Worm (Caenorhabditis elegans) whole organism, mixed stage, embryonic: ENCODE data around the gene C06E7.4.

Experiments used
- M03D4.4 ChIP-seq: sonication (generic microtip); optimal IDR thresholded peaks from 2 replicates; lab custom pipeline; 2017; ENCODE audit warnings: mild to moderate bottlenecking, missing genetic modification characterization, missing compliant biosample characterization
- bed-3 ChIP-seq: fragments of 200-800 bp; sonication (Bioruptor generic); optimal IDR thresholded peaks from 3 replicates; lab custom pipeline; 2018; ENCODE audit warnings: mild to moderate bottlenecking, missing genetic modification characterization, moderate library complexity, missing compliant biosample characterization
- blmp-1 ChIP-seq: fragments of 150-350 bp; optimal IDR thresholded peaks from 2 replicates; lab custom pipeline; 2014; ENCODE audit warnings: missing biosample characterization, missing genetic modification characterization
- ceh-39 ChIP-seq: fragments of 150-350 bp; optimal IDR thresholded peaks from 2 replicates; lab custom pipeline; 2014; ENCODE audit warnings: missing biosample characterization, missing genetic modification characterization
- ces-1 ChIP-seq: fragments of 150-350 bp; optimal IDR thresholded peaks from 2 replicates; lab custom pipeline; 2014; ENCODE audit warnings: missing biosample characterization, missing genetic modification reagents, missing genetic modification characterization
- cnd-1 ChIP-seq: fragments of 200-800 bp; sonication (Bioruptor generic); optimal IDR thresholded peaks from 2 replicates; lab custom pipeline; 2018; ENCODE audit warnings: mild to moderate bottlenecking, missing genetic modification characterization, missing compliant biosample characterization
- drap-1 ChIP-seq: fragments of 200-800 bp; sonication (Bioruptor generic); optimal IDR thresholded peaks from 3 replicates; lab custom pipeline; 2018; ENCODE audit warnings: mild to moderate bottlenecking, missing genetic modification characterization, missing compliant biosample characterization
- elt-3 ChIP-seq: fragments of 150-350 bp; optimal IDR thresholded peaks from 2 replicates; lab custom pipeline; 2014; ENCODE audit warnings: missing biosample characterization, missing genetic modification characterization
- flh-1 ChIP-seq: fragments of 200-800 bp; sonication (Bioruptor generic); optimal IDR thresholded peaks from 2 replicates; lab custom pipeline; 2018; ENCODE audit warnings: mild to moderate bottlenecking, missing genetic modification characterization, moderate library complexity, missing compliant biosample characterization
- ham-2 ChIP-seq: fragments of 200-800 bp; sonication (Bioruptor generic); optimal IDR thresholded peaks from 2 replicates; lab custom pipeline; 2018; ENCODE audit warnings: mild to moderate bottlenecking, missing genetic modification characterization, missing compliant biosample characterization
- hlh-1 ChIP-seq: fragments of 150-350 bp; optimal IDR thresholded peaks from 2 replicates; lab custom pipeline; 2014; ENCODE audit warnings: missing biosample characterization, missing genetic modification reagents, missing genetic modification characterization
- lin-13 ChIP-seq: fragments of 150-350 bp; optimal IDR thresholded peaks from 2 replicates; lab custom pipeline; 2014; ENCODE audit warnings: missing biosample characterization, missing genetic modification characterization
- lsy-2 ChIP-seq: fragments of 150-350 bp; optimal IDR thresholded peaks from 2 replicates; lab custom pipeline; 2014; ENCODE audit warnings: missing biosample characterization, missing genetic modification characterization
- mab-5 ChIP-seq: fragments of 150-350 bp; optimal IDR thresholded peaks from 2 replicates; lab custom pipeline; 2014; ENCODE audit warnings: missing biosample characterization, missing genetic modification characterization
- mls-2 ChIP-seq: sonication (generic microtip); optimal IDR thresholded peaks from 2 replicates; lab custom pipeline; 2016; ENCODE audit warnings: mild to moderate bottlenecking, missing genetic modification characterization, moderate library complexity, missing compliant biosample characterization
- nhr-2 ChIP-seq: fragments of 150-350 bp; optimal IDR thresholded peaks from 2 replicates; lab custom pipeline; 2014; ENCODE audit warnings: missing biosample characterization, missing genetic modification characterization
- nhr-237 ChIP-seq: fragments of 150-350 bp; optimal IDR thresholded peaks from 2 replicates; lab custom pipeline; 2014; ENCODE audit warnings: missing biosample characterization, missing genetic modification characterization
- nhr-76 ChIP-seq: sonication (generic microtip); optimal IDR thresholded peaks from 2 replicates; lab custom pipeline; 2017; ENCODE audit warnings: missing biosample characterization, missing genetic modification characterization
- pha-4 ChIP-seq: fragments of 150-350 bp; optimal IDR thresholded peaks from 2 replicates; lab custom pipeline; 2018; ENCODE audit warnings: missing biosample characterization, missing genetic modification reagents, missing genetic modification characterization
- sem-2 ChIP-seq: fragments of 200-800 bp; sonication (Bioruptor generic); optimal IDR thresholded peaks from 2 replicates; lab custom pipeline; 2018; ENCODE audit warnings: mild to moderate bottlenecking, missing genetic modification characterization, missing compliant biosample characterization
- sptf-1 ChIP-seq: sonication (generic microtip); optimal IDR thresholded peaks from 2 replicates; lab custom pipeline; 2017; ENCODE audit warnings: mild to moderate bottlenecking, missing genetic modification characterization, moderate library complexity, missing compliant biosample characterization
- tbx-8 ChIP-seq: fragments of 200-800 bp; sonication (Bioruptor generic); optimal IDR thresholded peaks from 2 replicates; lab custom pipeline; 2018; ENCODE audit warnings: mild to moderate bottlenecking, missing genetic modification characterization, moderate library complexity, missing compliant biosample characterization
- unc-120 ChIP-seq: sonication (generic microtip); optimal IDR thresholded peaks from 2 replicates; lab custom pipeline; 2017; ENCODE audit warnings: missing genetic modification characterization, missing compliant biosample characterization; ENCODE audit not compliant: poor library complexity, severe bottlenecking
- unc-39 ChIP-seq: fragments of 150-350 bp; optimal IDR thresholded peaks from 2 replicates; lab custom pipeline; 2014; ENCODE audit warnings: missing biosample characterization, missing genetic modification characterization
- unc-62 ChIP-seq: fragments of 150-350 bp; optimal IDR thresholded peaks from 2 replicates; lab custom pipeline; 2014; ENCODE audit warnings: missing biosample characterization, missing genetic modification reagents, missing genetic modification characterization
- ztf-11 ChIP-seq: fragments of 150-350 bp; optimal IDR thresholded peaks from 2 replicates; lab custom pipeline; 2014; ENCODE audit warnings: missing biosample characterization, missing genetic modification characterization

Gene C06E7.4

ce11 chrIV:5858212-5858611, 1.6 kb downstream of the C06E7.4 start:
- TF ChIP-seq pha-4 (tag; lab: Kevin White, UChicago): no peak
- no peak for TF ChIP-seq lin-13 (tag; lab: Kevin White, UChicago)
- TF ChIP-seq mls-2 (tag; lab: Kevin White, UChicago): no peak
- TF ChIP-seq tbx-8 (GFP tag; lab: Kevin White, UChicago): no peak
- no peak for TF ChIP-seq nhr-237
- no peak for TF ChIP-seq sem-2 (GFP tag; lab: Kevin White, UChicago)
- no peak for TF ChIP-seq mab-5 (tag; lab: Kevin White, UChicago)
- TF ChIP-seq ztf-11 (tag; lab: Kevin White, UChicago): no peak
- TF ChIP-seq cnd-1: no peak
- TF ChIP-seq unc-120 (tag; lab: Kevin White, UChicago): no peak
- TF ChIP-seq M03D4.4 (tag; lab: Kevin White, UChicago): no peak
- TF ChIP-seq ceh-39: no peak
- no peak for TF ChIP-seq hlh-1
- no peak for TF ChIP-seq ces-1 (GFP tag; lab: Kevin White, UChicago)
- TF ChIP-seq, all 35 proteins: peak for 0

- TF ChIP-seq nhr-2 (tag; lab: Kevin White, UChicago) (peak; percentile 58), sem-2 (GFP tag; lab: Kevin White, UChicago) (no peak), lin-13 (tag; lab: Kevin White, UChicago) (no peak)
- TF ChIP-seq, all 35 proteins: peak for 1
Measured at ce11 chrIV:5856975-5857374, 2.8 kb downstream of the C06E7.4 start.

- no peak for TF ChIP-seq lsy-2 (tag; lab: Kevin White, UChicago)
- TF ChIP-seq flh-1 (GFP tag; lab: Kevin White, UChicago): no peak
- no peak for TF ChIP-seq unc-39 (tag; lab: Kevin White, UChicago)
- TF ChIP-seq M03D4.4 (tag; lab: Kevin White, UChicago): no peak
- TF ChIP-seq drap-1 (GFP tag; lab: Kevin White, UChicago): no peak
- TF ChIP-seq, all 35 proteins: peak for 0
Measured at ce11 chrIV:5855608-5856007, 4.2 kb downstream of the C06E7.4 start.

ce11 chrIV:5850765-5851377, 8.9 kb downstream of the C06E7.4 start:
- TF ChIP-seq bed-3 (GFP tag; lab: Kevin White, UChicago) (no peak), ceh-39 (no peak), elt-3 (no peak), ham-2 (GFP tag; lab: Kevin White, UChicago) (no peak), lin-13 (tag; lab: Kevin White, UChicago) (no peak), hlh-1 (no peak), nhr-76 (tag; lab: Kevin White, UChicago) (no peak)

ce11 chrIV:5847986-5848707, 11.6 kb downstream of the C06E7.4 start, which contains the start of gene sams-3:
TSS of gene sams-3 (plus strand) at chrIV:5848657.
- no peak for TF ChIP-seq elt-3
- TF ChIP-seq unc-62 (GFP tag; lab: Kevin White, UChicago): no peak
- TF ChIP-seq lin-13 (tag; lab: Kevin White, UChicago): peak; percentile 26
- TF ChIP-seq lsy-2 (tag; lab: Kevin White, UChicago): peak; percentile 5
- TF ChIP-seq nhr-76 (tag; lab: Kevin White, UChicago): no peak
- no peak for TF ChIP-seq sptf-1 (tag; lab: Kevin White, UChicago)
- TF ChIP-seq mab-5 (tag; lab: Kevin White, UChicago): no peak
- TF ChIP-seq mls-2 (tag; lab: Kevin White, UChicago): no peak
- TF ChIP-seq sem-2 (GFP tag; lab: Kevin White, UChicago): no peak
- peak; percentile 98 for TF ChIP-seq hlh-1
- no peak for TF ChIP-seq nhr-237
- TF ChIP-seq ztf-11 (tag; lab: Kevin White, UChicago): no peak
- peak; percentile 46 for TF ChIP-seq ces-1 (GFP tag; lab: Kevin White, UChicago)
- no peak for TF ChIP-seq tbx-8 (GFP tag; lab: Kevin White, UChicago)
- no peak for TF ChIP-seq cnd-1

- no peak for TF ChIP-seq blmp-1 (tag; lab: Kevin White, UChicago)
- no peak for TF ChIP-seq ces-1 (GFP tag; lab: Kevin White, UChicago)
Measured at ce11 chrIV:5846269-5846668, 13.5 kb downstream of the C06E7.4 start, which contains the start of gene sams-4. TSS of gene sams-4 (minus strand) at chrIV:5846369.
